Fruit fly (Drosophila melanogaster): ENCODE data around the gene CG44405.
A peak's percentile ranks its signal among the peaks of the same experiment; 100 is the strongest.

CG44405 gene

DNA sequence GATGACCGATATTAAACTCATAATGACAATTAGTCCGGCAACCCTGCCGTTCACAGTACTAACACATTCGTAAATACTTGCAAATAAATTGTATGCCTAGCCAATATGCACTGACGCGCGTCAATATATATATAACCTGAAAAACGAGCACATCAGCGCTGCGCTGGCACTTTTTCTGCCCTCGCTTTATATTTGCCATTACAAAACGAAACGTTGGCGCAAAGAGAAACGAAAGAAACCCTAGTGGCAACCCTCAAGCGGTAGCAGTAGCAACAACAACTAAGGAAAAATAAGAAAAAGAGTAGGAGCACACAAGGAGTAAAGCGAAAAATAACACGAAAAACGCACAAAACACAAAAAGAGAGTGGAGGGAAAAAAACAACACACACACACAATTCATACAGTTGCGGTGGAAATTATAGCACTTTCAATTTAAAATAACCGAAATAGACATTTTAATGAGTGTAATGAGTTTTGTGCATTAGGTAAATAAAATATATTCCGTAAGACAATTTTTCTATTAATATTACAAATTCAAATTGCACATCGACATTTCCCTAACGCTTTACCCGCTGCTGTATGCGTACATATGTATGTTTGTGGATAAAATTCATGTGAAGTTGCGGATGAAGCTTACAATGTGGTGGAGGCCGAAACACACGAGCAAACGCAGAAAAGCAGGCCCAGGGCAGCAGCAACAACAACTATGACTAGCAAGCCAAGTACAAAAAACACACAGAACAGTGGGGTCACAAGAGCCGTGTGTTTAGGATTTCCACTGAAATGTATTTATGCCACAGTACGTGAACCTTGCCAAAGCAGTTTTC lies 8.8 kb upstream of the CG44405 start:
- TF ChIP-seq psq (optimal IDR thresholded peaks at IDR 0.05) (peak; percentile 75), usp (GFP tag; optimal IDR thresholded peaks at IDR 0.05) (no peak)

DNA sequence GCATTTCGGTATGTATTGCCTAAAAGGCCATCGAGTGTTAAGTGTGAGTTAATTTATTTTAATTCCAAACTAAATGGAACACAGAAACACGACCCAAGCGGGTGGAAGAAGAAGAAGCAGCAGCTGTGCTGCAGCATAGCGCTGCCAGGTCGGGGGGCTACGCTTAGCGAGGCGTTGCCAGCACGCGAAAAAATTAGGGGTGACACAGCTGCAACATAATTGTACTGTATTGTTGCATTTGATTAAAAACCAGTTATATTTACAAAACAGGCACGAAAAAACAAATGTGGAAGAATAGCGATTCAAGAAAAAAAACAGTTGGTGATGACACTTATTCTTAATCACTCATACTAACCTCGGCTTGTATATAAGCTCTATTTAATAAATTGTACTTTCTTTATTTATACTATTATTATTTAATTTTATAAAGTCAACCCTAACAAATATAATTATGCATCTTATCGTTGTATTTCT lies 8.1 kb upstream of the CG44405 start:
- TF ChIP-seq EcR (GFP tag; optimal IDR thresholded peaks at IDR 0.05) (no peak), pan (optimal IDR thresholded peaks at IDR 0.05) (no peak), psq (optimal IDR thresholded peaks at IDR 0.05) (no peak), CG8478 (optimal IDR thresholded peaks at IDR 0.05) (no peak), Dll (optimal IDR thresholded peaks at IDR 0.05) (no peak), usp (GFP tag; optimal IDR thresholded peaks at IDR 0.05) (no peak)

- no peak for TF ChIP-seq Dll (optimal IDR thresholded peaks at IDR 0.05)
- TF ChIP-seq CG8478 (optimal IDR thresholded peaks at IDR 0.05), result no peak
- TF ChIP-seq psq (optimal IDR thresholded peaks at IDR 0.05), result no peak
- TF ChIP-seq EcR (GFP tag; optimal IDR thresholded peaks at IDR 0.05), result no peak
- TF ChIP-seq pan (optimal IDR thresholded peaks at IDR 0.05), result no peak
- no peak for TF ChIP-seq usp (GFP tag; optimal IDR thresholded peaks at IDR 0.05)
Measured at dm6 chr2L:16340268-16340667, 1.9 kb downstream of the CG44405 start, which contains the start of gene CG42266. Gene CG42266, minus strand, starts transcription at chr2L:16340368.

- no peak for TF ChIP-seq usp (GFP tag; optimal IDR thresholded peaks at IDR 0.05)
- TF ChIP-seq CG8478 (optimal IDR thresholded peaks at IDR 0.05), result no peak
- no peak for TF ChIP-seq pan (optimal IDR thresholded peaks at IDR 0.05)
- TF ChIP-seq EcR (GFP tag; optimal IDR thresholded peaks at IDR 0.05), result no peak
- TF ChIP-seq psq (optimal IDR thresholded peaks at IDR 0.05), result no peak
- TF ChIP-seq Dll (optimal IDR thresholded peaks at IDR 0.05), result no peak
Measured at dm6 chr2L:16337785-16338184, 4.3 kb downstream of the CG44405 start, which contains the start of gene CG31817. Gene CG31817, minus strand, starts transcription at chr2L:16337885.

DNA sequence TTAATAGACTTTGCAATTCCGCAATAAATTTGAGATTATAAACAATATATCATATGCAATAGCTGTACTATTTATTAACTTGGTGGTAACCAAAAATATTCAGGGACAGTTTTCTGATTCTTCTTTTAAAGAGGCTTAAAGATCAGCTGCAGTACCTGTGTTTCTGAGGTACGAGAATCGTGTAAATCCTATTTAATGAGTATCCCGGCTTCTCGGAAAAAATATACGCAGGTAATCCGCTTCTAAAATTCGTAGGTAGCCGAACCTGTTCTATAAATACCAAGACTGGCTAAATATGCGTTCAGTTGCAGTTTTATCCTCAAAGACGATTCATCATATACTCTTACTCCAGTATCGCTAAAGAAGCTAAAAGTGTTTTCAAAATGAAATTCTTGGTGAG lies 12.5 kb downstream of the CG44405 start, which contains the start of gene CG4440:
TSS of gene CG4440 (plus strand) at position 301 of the 400 bp plus-strand sequence.
- no peak for TF ChIP-seq psq (optimal IDR thresholded peaks at IDR 0.05)
- no peak for TF ChIP-seq pan (optimal IDR thresholded peaks at IDR 0.05)
- TF ChIP-seq CG8478 (optimal IDR thresholded peaks at IDR 0.05), result no peak
- no peak for TF ChIP-seq Dll (optimal IDR thresholded peaks at IDR 0.05)
- no peak for TF ChIP-seq usp (GFP tag; optimal IDR thresholded peaks at IDR 0.05)
- TF ChIP-seq EcR (GFP tag; optimal IDR thresholded peaks at IDR 0.05), result no peak

DNA sequence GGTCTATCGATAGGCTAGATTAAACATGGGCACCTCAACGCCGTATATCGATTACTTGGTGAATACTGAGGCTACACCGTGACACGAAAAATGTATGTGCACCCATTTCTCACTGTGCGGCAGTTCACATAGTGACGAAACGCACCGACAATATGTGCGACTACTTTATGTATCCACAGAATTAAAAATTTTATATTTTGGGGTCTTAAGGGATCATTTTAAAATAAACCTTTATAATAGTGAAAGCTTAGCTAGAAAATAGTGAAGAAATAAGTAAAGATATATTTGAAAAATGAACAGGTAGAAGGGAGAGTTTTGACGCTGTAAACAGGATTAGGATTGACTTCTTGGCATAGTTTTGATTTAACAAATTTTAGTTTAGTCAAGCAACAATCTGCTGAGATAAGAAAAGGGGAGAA lies 13.0 kb downstream of the CG44405 start, which contains the start of gene mRpL4:
TSS of gene mRpL4 (minus strand) at position 31 of the 419 bp plus-strand sequence.
- TF ChIP-seq CG8478 (optimal IDR thresholded peaks at IDR 0.05) (no peak), Dll (optimal IDR thresholded peaks at IDR 0.05) (no peak), pan (optimal IDR thresholded peaks at IDR 0.05) (no peak), psq (optimal IDR thresholded peaks at IDR 0.05) (no peak), usp (GFP tag; optimal IDR thresholded peaks at IDR 0.05) (no peak), EcR (GFP tag; optimal IDR thresholded peaks at IDR 0.05) (no peak)

dm6 chr2L:16326892-16327291 lies 15.2 kb downstream of the CG44405 start, which contains the start of gene CG4278:
Gene CG4278, plus strand, starts transcription at chr2L:16327069.
- TF ChIP-seq pan (optimal IDR thresholded peaks at IDR 0.05) (no peak), Dll (optimal IDR thresholded peaks at IDR 0.05) (no peak), EcR (GFP tag; optimal IDR thresholded peaks at IDR 0.05) (no peak), usp (GFP tag; optimal IDR thresholded peaks at IDR 0.05) (no peak), CG8478 (optimal IDR thresholded peaks at IDR 0.05) (no peak), psq (optimal IDR thresholded peaks at IDR 0.05) (no peak)

DNA sequence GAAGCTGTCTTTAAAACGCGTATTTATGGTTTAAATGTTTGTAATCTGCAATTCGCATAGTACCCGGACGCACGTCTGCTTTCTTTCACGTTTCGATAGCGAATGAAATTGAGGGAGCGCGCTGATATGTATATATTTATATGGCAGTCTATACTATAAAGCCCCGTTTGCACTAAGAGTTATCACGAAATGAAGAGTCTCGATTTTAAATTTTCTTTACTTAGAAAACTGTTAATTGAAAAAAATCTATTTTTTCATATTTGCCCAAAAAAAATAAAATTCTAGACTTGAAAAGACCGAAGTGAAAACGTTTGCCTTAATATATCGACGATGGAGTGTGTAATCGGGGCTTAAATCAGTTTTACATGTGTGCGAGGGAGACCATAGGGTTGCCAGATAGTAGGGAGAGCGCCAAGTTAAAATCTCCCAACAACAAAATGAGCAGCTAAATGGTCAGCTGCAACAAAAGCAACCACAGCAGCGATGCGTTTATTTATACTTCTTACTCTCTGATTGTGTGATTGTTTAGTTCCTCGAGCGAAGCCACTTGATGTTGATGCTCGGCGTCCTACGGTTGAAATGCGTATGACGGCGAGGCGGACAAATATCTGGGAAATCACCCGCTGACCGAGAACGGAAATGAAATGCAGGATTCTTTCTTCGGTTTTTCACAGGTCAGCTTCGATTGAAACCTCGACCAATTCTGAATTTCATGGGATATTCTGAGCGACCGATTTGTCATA lies 16.4 kb downstream of the CG44405 start, which contains the start of gene cact:
TSS of gene cact (minus strand) at position 693 of the 743 bp plus-strand sequence.
- TF ChIP-seq usp (GFP tag; optimal IDR thresholded peaks at IDR 0.05), result no peak

dm6 chr2L:16324833-16325232 lies 17.3 kb downstream of the CG44405 start:
- TF ChIP-seq pan (optimal IDR thresholded peaks at IDR 0.05), result no peak
- TF ChIP-seq Dll (optimal IDR thresholded peaks at IDR 0.05), result no peak
- no peak for TF ChIP-seq psq (optimal IDR thresholded peaks at IDR 0.05)
- TF ChIP-seq EcR (GFP tag; optimal IDR thresholded peaks at IDR 0.05), result no peak
- TF ChIP-seq usp (GFP tag; optimal IDR thresholded peaks at IDR 0.05), result no peak
- no peak for TF ChIP-seq CG8478 (optimal IDR thresholded peaks at IDR 0.05)

DNA sequence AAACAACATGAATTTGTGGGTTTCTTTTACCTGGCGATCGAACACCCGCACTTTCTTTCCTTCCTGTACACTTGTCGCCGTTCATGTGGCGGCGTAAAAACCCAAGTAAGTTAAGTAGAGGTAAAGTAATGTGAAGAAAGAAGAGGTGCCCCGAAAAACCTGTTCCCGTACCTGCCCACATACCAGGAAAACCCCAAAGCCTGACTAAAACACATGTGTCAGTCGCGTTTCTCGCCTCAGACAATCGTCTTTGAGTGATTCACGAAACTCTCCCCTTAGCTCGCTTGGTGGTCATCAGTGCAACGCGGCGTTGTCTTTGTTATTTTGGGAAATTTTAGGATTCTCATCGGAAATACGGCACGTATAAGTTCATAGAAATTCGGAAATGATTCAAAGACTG lies 18.6 kb downstream of the CG44405 start:
- TF ChIP-seq EcR (GFP tag; optimal IDR thresholded peaks at IDR 0.05) (no peak), pan (optimal IDR thresholded peaks at IDR 0.05) (no peak), CG8478 (optimal IDR thresholded peaks at IDR 0.05) (no peak)

DNA sequence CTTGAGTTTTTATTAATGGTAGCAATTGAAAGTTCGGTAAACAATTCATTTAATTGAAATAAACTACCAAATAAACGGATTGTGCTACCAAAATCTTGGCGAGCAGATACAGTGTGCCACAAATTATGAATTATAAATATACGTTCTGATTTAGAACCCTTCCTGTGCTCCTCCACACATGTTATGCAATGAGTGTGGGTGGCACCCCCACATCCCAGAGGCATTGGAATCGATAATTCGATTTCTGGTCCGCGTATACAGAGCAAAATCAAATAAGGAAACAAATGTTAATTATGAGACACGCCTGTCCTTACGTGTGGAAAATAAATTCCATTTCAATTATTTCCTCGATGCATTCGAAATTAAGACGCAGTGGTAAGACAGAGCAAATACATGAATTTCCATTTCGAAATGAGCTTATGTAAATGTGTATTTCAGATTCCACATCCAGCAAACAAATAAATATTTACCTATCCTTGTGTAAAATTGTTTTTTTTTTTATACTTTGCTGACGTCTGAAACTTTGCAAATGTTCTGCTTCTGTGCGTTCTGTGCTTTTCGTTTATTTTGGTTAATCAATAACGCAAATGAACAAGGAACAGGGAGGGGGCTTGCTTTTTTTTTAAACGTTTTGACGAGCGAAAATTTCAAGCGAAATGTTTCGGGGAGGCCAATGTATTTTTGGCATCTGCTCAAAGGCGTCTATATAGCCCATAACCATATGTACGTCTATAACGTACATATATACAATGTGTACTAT lies 20.1 kb downstream of the CG44405 start:
- no peak for TF ChIP-seq pan (optimal IDR thresholded peaks at IDR 0.05)
- TF ChIP-seq Dll (optimal IDR thresholded peaks at IDR 0.05), result no peak
- no peak for TF ChIP-seq usp (GFP tag; optimal IDR thresholded peaks at IDR 0.05)
- no peak for TF ChIP-seq psq (optimal IDR thresholded peaks at IDR 0.05)
